Worm (Caenorhabditis elegans): ENCODE data around the gene W04B5.5.

DNA sequence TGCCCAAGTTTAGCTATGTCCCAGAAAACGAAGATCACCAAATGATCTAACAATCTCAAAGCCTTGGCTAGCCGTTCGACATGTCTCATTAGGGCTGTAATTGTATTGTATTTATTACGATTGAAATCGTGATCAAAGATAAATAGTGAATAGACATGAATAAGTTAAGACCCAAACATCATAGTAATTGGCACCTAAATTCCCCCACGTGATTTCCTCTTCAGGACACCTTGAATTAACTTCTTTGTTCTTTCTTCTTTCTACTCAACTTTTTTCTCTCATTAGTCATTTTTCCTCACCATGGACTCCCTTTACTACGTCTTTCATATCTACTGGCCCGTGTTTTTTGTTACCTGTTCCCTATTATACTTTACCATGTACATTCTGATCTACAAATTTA lies 55.4 kb downstream of the W04B5.5 start, which contains the start of gene srd-69:
- no peak for TF ChIP-seq mdl-1 (tag; optimal IDR thresholded peaks at IDR 0.05)
- TF ChIP-seq aly-2 (tag; optimal IDR thresholded peaks at IDR 0.05), result no peak
- no peak for TF ChIP-seq ztf-4 (tag; optimal IDR thresholded peaks at IDR 0.05)
- no peak for TF ChIP-seq skn-1 (tag; optimal IDR thresholded peaks at IDR 0.05)
